Fruit fly (Drosophila melanogaster): ENCODE results near the gene heca.

heca gene

DNA sequence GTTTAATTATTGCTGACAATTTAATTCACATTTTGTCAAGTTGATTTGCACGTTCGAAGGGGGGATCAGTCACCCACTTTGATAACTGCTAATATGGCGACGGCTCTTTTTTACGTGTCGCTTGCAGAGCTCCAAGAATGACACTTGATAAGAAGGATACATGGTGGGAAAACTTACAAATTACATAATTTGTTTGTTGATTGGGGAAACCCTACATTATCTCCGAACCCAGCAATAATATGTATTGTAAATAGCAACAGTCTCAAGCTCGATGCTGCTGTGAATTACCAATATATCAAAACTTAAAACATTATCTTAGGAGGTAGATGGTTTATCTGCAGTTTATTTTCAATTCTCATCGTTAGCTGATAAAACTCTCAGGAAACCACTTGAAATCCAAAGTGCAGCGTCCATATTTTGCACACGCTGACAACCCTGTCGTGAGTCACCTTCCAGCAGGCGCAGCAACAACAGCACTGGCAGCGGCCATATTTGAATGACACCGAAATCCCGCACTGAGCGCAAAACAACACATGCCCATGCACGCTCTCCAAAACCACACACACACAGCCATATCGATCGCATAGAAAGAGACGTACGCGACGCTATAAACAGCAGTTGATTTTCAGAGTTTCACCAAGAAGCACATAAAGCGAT, 110.6 kb downstream of the heca start (continued):
- TF ChIP-seq CG42726 (GFP tag; IDR thresholded peaks at IDR 0.05; ENCODE audit: partially characterized antibody) (0 out of 2 replicates have a peak, but pooled peaks have one; percentile 21), kay (GFP tag; optimal IDR thresholded peaks at IDR 0.05) (peak; percentile 99), pum (GFP tag; optimal IDR thresholded peaks at IDR 0.05) (peak; percentile 97), mld (GFP tag; IDR thresholded peaks at IDR 0.05; ENCODE audit: partially characterized antibody) (no peak), CG10979 (tag; optimal IDR thresholded peaks at IDR 0.05) (peak; percentile 94), vfl (GFP tag; optimal IDR thresholded peaks at IDR 0.05) (peak; percentile 91), slbo (GFP tag; IDR thresholded peaks at IDR 0.05) (peak; percentile 94), CG18764 (GFP tag; optimal IDR thresholded peaks at IDR 0.05) (peak; percentile 91), Camta (GFP tag; optimal IDR thresholded peaks at IDR 0.05) (peak; percentile 98), CG16779 (GFP tag; IDR thresholded peaks at IDR 0.05) (peak; percentile 75), ranshi (GFP tag; IDR thresholded peaks at IDR 0.05) (no peak; the same call in none of the 2 replicates), Nf-YC (tag; optimal IDR thresholded peaks at IDR 0.05) (peak; percentile 90), luna (GFP tag; optimal IDR thresholded peaks at IDR 0.05) (peak; percentile 72), Rx (GFP tag; IDR thresholded peaks at IDR 0.05) (peak; percentile 83), CG1832 (GFP tag; optimal IDR thresholded peaks at IDR 0.05) (no peak), CG15696 (tag; optimal IDR thresholded peaks at IDR 0.05) (peak; percentile 94), dati (GFP tag; IDR thresholded peaks at IDR 0.05) (peak; percentile 81; the same call in 1 of the 2 replicates), CG7372 (GFP tag; IDR thresholded peaks at IDR 0.05) (peak; percentile 87), Dad (GFP tag; optimal IDR thresholded peaks at IDR 0.05) (peak; percentile 96), Xbp1 (GFP tag; optimal IDR thresholded peaks at IDR 0.05) (peak; percentile 97), HmgZ (tag; optimal IDR thresholded peaks at IDR 0.05) (peak; percentile 93), tup (GFP tag; optimal IDR thresholded peaks at IDR 0.05) (peak; percentile 89), CG7928 (GFP tag; optimal IDR thresholded peaks at IDR 0.05) (peak; percentile 75), CG4730 (GFP tag; IDR thresholded peaks at IDR 0.05) (peak; percentile 82), Meics (GFP tag; optimal IDR thresholded peaks at IDR 0.05) (peak; percentile 98), Sox100B (GFP tag; optimal IDR thresholded peaks at IDR 0.05) (peak; percentile 99), CG1792 (GFP tag; optimal IDR thresholded peaks at IDR 0.05) (peak; percentile 96), CG14667 (GFP tag; IDR thresholded peaks at IDR 0.05) (peak; percentile 79; the same call in 1 of the 2 replicates), CG10462 (GFP tag; optimal IDR thresholded peaks at IDR 0.05) (peak; percentile 94), CG18011 (GFP tag; optimal IDR thresholded peaks at IDR 0.05) (peak; percentile 88), CG31365 (tag; optimal IDR thresholded peaks at IDR 0.05) (peak; percentile 69), tin (GFP tag; optimal IDR thresholded peaks at IDR 0.05) (peak; percentile 97), cwo (GFP tag; optimal IDR thresholded peaks at IDR 0.05) (peak; percentile 94), Hmx (GFP tag; optimal IDR thresholded peaks at IDR 0.05) (peak; percentile 95), CG8281 (tag; optimal IDR thresholded peaks at IDR 0.05) (peak; percentile 86), sna (GFP tag; IDR thresholded peaks at IDR 0.05; ENCODE audit: partially characterized antibody) (no peak), nerfin-2 (GFP tag; IDR thresholded peaks at IDR 0.05; ENCODE audit: partially characterized antibody) (no peak), CG12299 (tag; optimal IDR thresholded peaks at IDR 0.05) (peak; percentile 71), CG8290 (GFP tag; optimal IDR thresholded peaks at IDR 0.05) (peak; percentile 91), CG8290 (tag; optimal IDR thresholded peaks at IDR 0.05) (peak; percentile 93 to 95), bigmax (GFP tag; optimal IDR thresholded peaks at IDR 0.05) (peak; percentile 37), CG17186 (GFP tag; optimal IDR thresholded peaks at IDR 0.05) (peak; percentile 88), CG14014 (GFP tag; IDR thresholded peaks at IDR 0.05) (peak; percentile 87), gro (GFP tag; optimal IDR thresholded peaks at IDR 0.05) (peak; percentile 96), phol (tag; optimal IDR thresholded peaks at IDR 0.05) (peak; percentile 92), bbx (GFP tag; IDR thresholded peaks at IDR 0.05; ENCODE audit: partially characterized antibody) (peak; percentile 54; the same call in 1 of the 2 replicates), CG11247 (GFP tag; IDR thresholded peaks at IDR 0.05) (peak; percentile 83), dm (GFP tag; optimal IDR thresholded peaks at IDR 0.05) (peak; percentile 95), dmrt99B (tag; optimal IDR thresholded peaks at IDR 0.05) (peak; percentile 94)
